Fruit fly (Drosophila melanogaster) Kc167 (cell line): ENCODE data around the gene CG32488.

ENCODE experiments used
- Sin3A ChIP-seq: fragments of >200 bp; optimal IDR thresholded peaks from 2 replicates; lab custom pipeline; 2018; ENCODE audit warnings: missing external identifiers
- h ChIP-seq: fragments of >200 bp; optimal IDR thresholded peaks from 3 replicates; lab custom pipeline; 2018; ENCODE audit warnings: missing external identifiers

DNA sequence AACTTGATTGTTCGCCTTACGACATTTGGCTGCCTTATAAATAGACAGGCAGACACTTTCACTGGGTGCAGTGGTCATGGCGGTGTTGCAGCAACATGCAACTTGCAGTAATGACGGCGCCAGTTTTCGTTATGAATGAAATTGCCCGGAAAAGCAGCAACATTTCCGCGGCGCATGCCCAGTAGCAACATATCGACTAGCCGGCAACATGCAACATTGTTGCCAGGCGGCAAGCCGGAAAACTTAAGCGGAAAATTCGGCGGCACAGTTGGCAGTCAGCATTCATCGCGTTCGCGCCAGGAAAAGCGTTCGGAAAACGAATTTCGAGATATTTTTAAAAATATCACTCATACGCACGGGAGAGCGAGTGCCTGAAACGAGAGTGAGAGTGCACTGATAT, 14.4 kb downstream of the CG32488 start, which contains the start of gene FMRFaR:
- no peak for TF ChIP-seq Sin3A
- no peak for TF ChIP-seq h (lab: Kevin White, UChicago)
